Worm (Caenorhabditis elegans): ENCODE results near the gene ZK813.7.

DNA sequence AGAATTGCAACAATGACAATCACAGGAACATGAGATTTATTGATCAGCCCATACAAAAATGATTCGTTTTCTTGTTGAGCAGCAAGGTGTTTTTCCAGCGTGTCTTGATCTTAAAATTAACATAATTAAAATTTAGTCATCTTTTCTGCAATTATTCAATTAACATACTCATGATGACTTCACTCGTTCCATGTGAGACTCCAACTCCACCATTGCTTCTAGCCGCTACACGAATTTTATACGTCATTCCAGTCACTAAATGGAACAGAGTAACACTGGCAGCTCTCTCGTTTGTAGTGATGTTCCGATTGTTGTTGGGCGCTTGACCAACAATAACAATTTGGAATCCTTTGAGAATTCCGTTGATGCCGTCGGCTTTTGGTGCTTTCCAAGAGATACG lies 9.3 kb downstream of the ZK813.7 start:
- TF ChIP-seq ham-2 (GFP tag; optimal IDR thresholded peaks at IDR 0.05) (no peak), zip-8 (tag; optimal IDR thresholded peaks at IDR 0.05) (no peak), pha-4 (tag; optimal IDR thresholded peaks at IDR 0.05) (no peak), cnd-1 (tag; optimal IDR thresholded peaks at IDR 0.05) (no peak), elt-3 (tag; optimal IDR thresholded peaks at IDR 0.05) (no peak), ztf-11 (tag; optimal IDR thresholded peaks at IDR 0.05) (no peak), elt-1 (tag; optimal IDR thresholded peaks at IDR 0.05; ENCODE audit: borderline replicate concordance, insufficient read depth) (no peak), bed-3 (GFP tag; optimal IDR thresholded peaks at IDR 0.05) (no peak), mls-2 (tag; optimal IDR thresholded peaks at IDR 0.05) (no peak), sptf-1 (tag; optimal IDR thresholded peaks at IDR 0.05) (no peak), unc-62 (GFP tag; optimal IDR thresholded peaks at IDR 0.05) (no peak)
